Worm (Caenorhabditis elegans): Measurements from ENCODE around the gene F31E3.12.

DNA sequence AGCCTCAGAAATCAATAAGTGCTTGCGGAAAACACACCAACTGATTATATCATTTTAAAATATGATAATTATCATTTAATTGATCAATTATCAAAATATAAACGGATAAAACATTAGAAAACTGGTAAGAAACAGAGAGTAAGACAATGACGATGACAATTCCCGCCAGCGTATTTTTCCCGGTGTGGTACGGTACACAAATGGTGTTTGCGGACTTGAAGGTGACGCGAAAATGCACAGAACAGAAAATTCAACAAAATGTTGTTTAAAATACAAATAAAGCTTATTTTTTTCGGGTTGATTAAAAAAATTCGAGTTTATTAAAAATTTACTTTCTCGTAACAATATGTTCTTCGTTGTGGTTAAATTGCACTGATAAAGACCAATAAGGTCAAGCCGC lies 8.0 kb upstream of the F31E3.12 start:
- TF ChIP-seq lsy-2 (tag; optimal IDR thresholded peaks at IDR 0.05) (peak; percentile 97), ztf-11 (tag; optimal IDR thresholded peaks at IDR 0.05) (no peak), M03D4.4 (tag; optimal IDR thresholded peaks at IDR 0.05) (no peak), unc-62 (GFP tag; optimal IDR thresholded peaks at IDR 0.05) (no peak), snpc-4 (tag; optimal IDR thresholded peaks at IDR 0.05) (no peak), mep-1 (tag; optimal IDR thresholded peaks at IDR 0.05) (peak; percentile 46), ces-1 (GFP tag; optimal IDR thresholded peaks at IDR 0.05) (no peak)
